Fruit fly (Drosophila melanogaster): ENCODE data around the gene Cyp12c1.
A peak's percentile ranks its signal among the peaks of the same experiment; 100 is the strongest.

Cyp12c1 gene

dm6 chr3L:18667115-18667514 lies 19.0 kb downstream of the Cyp12c1 start, which contains the start of gene CG42495 (continued):
- TF ChIP-seq CG10654 (GFP tag; optimal IDR thresholded peaks at IDR 0.05) = no peak
- TF ChIP-seq bab2 (GFP tag; optimal IDR thresholded peaks at IDR 0.05) = no peak
- no peak for TF ChIP-seq CG6854 (GFP tag; optimal IDR thresholded peaks at IDR 0.05)
- no peak; the same call in 2 of the 3 replicates for TF ChIP-seq Doc3 (GFP tag; IDR thresholded peaks at IDR 0.05; ENCODE audit: partially characterized antibody)
- no peak for TF ChIP-seq wdn (GFP tag; IDR thresholded peaks at IDR 0.05)
- no peak for TF ChIP-seq yki (optimal IDR thresholded peaks at IDR 0.05)
- no peak for TF ChIP-seq CG4730 (GFP tag; IDR thresholded peaks at IDR 0.05)
- TF ChIP-seq CG1792 (GFP tag; optimal IDR thresholded peaks at IDR 0.05) = no peak
- TF ChIP-seq ab (GFP tag; optimal IDR thresholded peaks at IDR 0.05) = no peak
- no peak for TF ChIP-seq otp (GFP tag; IDR thresholded peaks at IDR 0.05)
- no peak for TF ChIP-seq sob (GFP tag; IDR thresholded peaks at IDR 0.05)
- no peak for TF ChIP-seq Fer3 (tag; optimal IDR thresholded peaks at IDR 0.05)
- no peak for TF ChIP-seq CG17612 (GFP tag; IDR thresholded peaks at IDR 0.05)
- no peak for TF ChIP-seq Camta (GFP tag; optimal IDR thresholded peaks at IDR 0.05)
- peak; percentile 25 for TF ChIP-seq CG14710 (tag; optimal IDR thresholded peaks at IDR 0.05)
- peak; percentile 35; the same call in 1 of the 2 replicates for TF ChIP-seq Bgb (GFP tag; IDR thresholded peaks at IDR 0.05; ENCODE audit: partially characterized antibody)
- TF ChIP-seq zfh1 (GFP tag; IDR thresholded peaks at IDR 0.05) = no peak
- peak; percentile 97 for TF ChIP-seq CTCF (GFP tag; optimal IDR thresholded peaks at IDR 0.05)
- TF ChIP-seq Mrtf (GFP tag; IDR thresholded peaks at IDR 0.05) = no peak
- TF ChIP-seq disco-r (GFP tag; optimal IDR thresholded peaks at IDR 0.05) = no peak
- no peak for TF ChIP-seq CG10543 (GFP tag; optimal IDR thresholded peaks at IDR 0.05)
- TF ChIP-seq Dip2 (GFP tag; IDR thresholded peaks at IDR 0.05) = no peak
- TF ChIP-seq CG11093 (GFP tag; IDR thresholded peaks at IDR 0.05) = no peak
- TF ChIP-seq CG1603 (tag; optimal IDR thresholded peaks at IDR 0.05) = peak; percentile 72
- TF ChIP-seq Bteb2 (GFP tag; optimal IDR thresholded peaks at IDR 0.05) = no peak
- peak; percentile 47; the same call in 1 of the 2 replicates for TF ChIP-seq CG13287 (GFP tag; IDR thresholded peaks at IDR 0.05; ENCODE audit: partially characterized antibody)
- no peak for TF ChIP-seq ftz-f1 (GFP tag; optimal IDR thresholded peaks at IDR 0.05)
- no peak for TF ChIP-seq rib (GFP tag; IDR thresholded peaks at IDR 0.05)
- no peak for TF ChIP-seq scrt (GFP tag; optimal IDR thresholded peaks at IDR 0.05)
- TF ChIP-seq sens (GFP tag) = peak; percentile 82
- no peak for TF ChIP-seq fd3F (GFP tag; optimal IDR thresholded peaks at IDR 0.05)
- TF ChIP-seq Oaz (GFP tag; IDR thresholded peaks at IDR 0.05) = no peak
- no peak for TF ChIP-seq CG32767 (GFP tag; IDR thresholded peaks at IDR 0.05)
- TF ChIP-seq CG5180 (GFP tag; optimal IDR thresholded peaks at IDR 0.05) = no peak
- TF ChIP-seq CG8765 (GFP tag; IDR thresholded peaks at IDR 0.05) = no peak
- TF ChIP-seq YL-1 (GFP tag; optimal IDR thresholded peaks at IDR 0.05) = peak; percentile 61
- no peak for TF ChIP-seq maf-S (GFP tag; optimal IDR thresholded peaks at IDR 0.05)
- no peak for TF ChIP-seq schlank (tag; optimal IDR thresholded peaks at IDR 0.05)
- no peak for TF ChIP-seq Sin3A (optimal IDR thresholded peaks at IDR 0.05)
- peak; percentile 27; the same call in 1 of the 2 replicates for TF ChIP-seq Atf6 (GFP tag; IDR thresholded peaks at IDR 0.05)
- no peak for TF ChIP-seq CG8089 (GFP tag; optimal IDR thresholded peaks at IDR 0.05)
- no peak for TF ChIP-seq Dll (GFP tag; IDR thresholded peaks at IDR 0.05; ENCODE audit: partially characterized antibody)
- no peak for TF ChIP-seq CG8944 (GFP tag; optimal IDR thresholded peaks at IDR 0.05)
- TF ChIP-seq pan (optimal IDR thresholded peaks at IDR 0.05) = no peak
- TF ChIP-seq pan (GFP tag; optimal IDR thresholded peaks at IDR 0.05 in 1 of 2, IDR thresholded peaks at IDR 0.05 in 1 of 2) = no peak
- no peak for TF ChIP-seq CG14667 (GFP tag; IDR thresholded peaks at IDR 0.05)
- TF ChIP-seq CG8478 (optimal IDR thresholded peaks at IDR 0.05) = no peak
- no peak for TF ChIP-seq CG13775 (GFP tag; optimal IDR thresholded peaks at IDR 0.05)

Measured in whole organism, embryonic.